Fruit fly (Drosophila melanogaster): ENCODE data around the gene Mdh1.

DNA sequence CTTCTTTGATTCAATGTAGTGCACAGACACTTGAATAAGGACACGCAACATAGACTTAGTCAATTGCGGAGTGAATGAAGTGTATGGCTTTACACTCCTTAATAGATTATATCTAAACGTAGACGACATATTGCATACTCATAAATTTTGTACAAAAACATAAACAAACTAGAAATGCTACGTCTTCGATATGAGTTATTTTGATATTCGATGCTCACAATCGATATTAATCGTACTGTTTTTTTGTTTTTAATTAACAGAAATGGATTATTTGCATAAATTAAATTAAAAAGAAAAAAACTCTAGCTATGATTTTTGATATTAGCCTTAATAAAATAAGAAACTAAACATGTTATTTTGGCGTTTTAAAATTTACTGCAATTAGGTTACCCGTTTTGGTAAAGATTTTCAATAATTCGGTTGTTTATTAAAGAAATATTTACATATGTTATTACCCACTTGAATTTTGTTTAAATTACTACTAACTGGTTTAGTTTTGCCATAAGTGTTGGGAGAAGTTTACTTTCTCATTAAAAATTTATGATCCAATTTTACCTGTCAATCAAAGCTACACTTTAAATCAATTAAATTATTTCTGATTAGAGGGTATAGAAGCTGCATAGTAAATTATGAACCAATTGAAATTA, 9.0 kb upstream of the Mdh1 start, which contains the start of the genes CG17768, LSm-4 and Ir31a:
- TF ChIP-seq CG8632 (GFP tag; optimal IDR thresholded peaks at IDR 0.05) (no peak), fd85E (GFP tag; optimal IDR thresholded peaks at IDR 0.05) (no peak), CG7368 (GFP tag; optimal IDR thresholded peaks at IDR 0.05) (no peak), fkh (GFP tag; optimal IDR thresholded peaks at IDR 0.05) (peak; percentile 33), Ets21C (GFP tag; optimal IDR thresholded peaks at IDR 0.05) (no peak), Eip93F (GFP tag; optimal IDR thresholded peaks at IDR 0.05) (no peak), CG16779 (tag; optimal IDR thresholded peaks at IDR 0.05) (no peak), esn (GFP tag; optimal IDR thresholded peaks at IDR 0.05) (no peak), CG4318 (GFP tag; optimal IDR thresholded peaks at IDR 0.05) (no peak), Hr39 (GFP tag; optimal IDR thresholded peaks at IDR 0.05) (no peak), Smox (GFP tag; optimal IDR thresholded peaks at IDR 0.05) (no peak), CG3919 (GFP tag; optimal IDR thresholded peaks at IDR 0.05) (no peak)
